Worm (Caenorhabditis elegans): ENCODE data around the gene ets-10.

The ets-10 gene

ce11 chrX:4265283-4265907, 18.6 kb upstream of the ets-10 start, which contains the start of gene coel-1 (continued):
- no peak for TF ChIP-seq dmd-8 (GFP tag; IDR thresholded peaks at IDR 0.05)
- TF ChIP-seq mdl-1 (tag; optimal IDR thresholded peaks at IDR 0.05) = peak; percentile 45 to 65
- TF ChIP-seq pha-4 (GFP tag; IDR thresholded peaks at IDR 0.05) = peak; percentile 32; the same call in 1 of the 2 replicates
- TF ChIP-seq pha-4 (tag; optimal IDR thresholded peaks at IDR 0.05) = no peak
- TF ChIP-seq mxl-3 (GFP tag; optimal IDR thresholded peaks at IDR 0.05) = peak; percentile 73
- no peak for TF ChIP-seq Y105C5A.15 (GFP tag; IDR thresholded peaks at IDR 0.05)

- TF ChIP-seq hlh-11 (tag; optimal IDR thresholded peaks at IDR 0.05) = peak; percentile 46
- TF ChIP-seq set-16 (GFP tag; IDR thresholded peaks at IDR 0.05) = no peak
- peak; percentile 84 for TF ChIP-seq hlh-30 (tag; optimal IDR thresholded peaks at IDR 0.05; ENCODE audit: insufficient read depth)
- TF ChIP-seq daf-12 (tag; optimal IDR thresholded peaks at IDR 0.05) = no peak
- TF ChIP-seq php-3 (GFP tag; IDR thresholded peaks at IDR 0.05) = no peak
- peak in 1 of 2 experiments; percentile 59 for TF ChIP-seq unc-62 (GFP tag; optimal IDR thresholded peaks at IDR 0.05 in 1 of 2)
- no peak for TF ChIP-seq unc-62 (tag; optimal IDR thresholded peaks at IDR 0.05)
- TF ChIP-seq daf-16 (GFP tag; optimal IDR thresholded peaks at IDR 0.05) = peak in 1 of 2 experiments; percentile 71
- TF ChIP-seq daf-16 (tag; optimal IDR thresholded peaks at IDR 0.05) = no peak
- no peak for TF ChIP-seq hif-1 (tag; optimal IDR thresholded peaks at IDR 0.05)
- TF ChIP-seq nhr-28 (tag; optimal IDR thresholded peaks at IDR 0.05) = peak; percentile 26
These were observed 17.6 kb upstream of the ets-10 start for ce11 chrX:4266178-4266931.

- TF ChIP-seq hlh-30 (tag; optimal IDR thresholded peaks at IDR 0.05; ENCODE audit: insufficient read depth) (peak; percentile 32), ama-1 (optimal IDR thresholded peaks at IDR 0.05) (no peak), nhr-10 (tag; optimal IDR thresholded peaks at IDR 0.05) (no peak), Y105C5A.15 (GFP tag; IDR thresholded peaks at IDR 0.05) (no peak), arid-1 (GFP tag; conservative IDR thresholded peaks at IDR 0.05) (no peak), nhr-28 (tag; optimal IDR thresholded peaks at IDR 0.05) (peak; percentile 28), ztf-7 (tag; optimal IDR thresholded peaks at IDR 0.05) (no peak), jun-1 (tag; optimal IDR thresholded peaks at IDR 0.05) (no peak), unc-62 (GFP tag; optimal IDR thresholded peaks at IDR 0.05 in 1 of 2) (peak in 1 of 2 experiments; percentile 82), unc-62 (tag; optimal IDR thresholded peaks at IDR 0.05) (no peak), nhr-237 (tag; optimal IDR thresholded peaks at IDR 0.05) (no peak), lin-1 (GFP tag; IDR thresholded peaks at IDR 0.05) (no peak), pqm-1 (tag; optimal IDR thresholded peaks at IDR 0.05) (peak; percentile 17)
These were observed 15.6 kb upstream of the ets-10 start for ce11 chrX:4268396-4268795.

- no peak for TF ChIP-seq ctbp-1 (GFP tag; IDR thresholded peaks at IDR 0.05)
- TF ChIP-seq vab-7 (GFP tag; IDR thresholded peaks at IDR 0.05) = no peak
- TF ChIP-seq hif-1 (tag; optimal IDR thresholded peaks at IDR 0.05) = no peak
- no peak for TF ChIP-seq lin-29 (GFP tag; IDR thresholded peaks at IDR 0.05)
- TF ChIP-seq mdl-1 (tag; optimal IDR thresholded peaks at IDR 0.05) = no peak
- TF ChIP-seq saeg-2 (GFP tag; IDR thresholded peaks at IDR 0.05) = no peak
- no peak for TF ChIP-seq fos-1 (tag; optimal IDR thresholded peaks at IDR 0.05)
- TF ChIP-seq unc-62 (GFP tag; optimal IDR thresholded peaks at IDR 0.05 in 1 of 2) = no peak
- no peak for TF ChIP-seq unc-62 (tag; optimal IDR thresholded peaks at IDR 0.05)
- TF ChIP-seq zfp-3 (GFP tag; conservative IDR thresholded peaks at IDR 0.05) = no peak
- no peak for TF ChIP-seq spr-3 (GFP tag; optimal IDR thresholded peaks at IDR 0.05)
- TF ChIP-seq nhr-10 (tag; optimal IDR thresholded peaks at IDR 0.05) = no peak
- TF ChIP-seq aha-1 (tag) = no peak
- TF ChIP-seq gei-8 (GFP tag; optimal IDR thresholded peaks at IDR 0.05) = no peak
- TF ChIP-seq ZK337.2 (GFP tag; IDR thresholded peaks at IDR 0.05) = no peak
- TF ChIP-seq nhr-11 (tag; optimal IDR thresholded peaks at IDR 0.05) = no peak
- no peak for TF ChIP-seq lim-7 (GFP tag; IDR thresholded peaks at IDR 0.05)
- no peak for TF ChIP-seq madf-5 (GFP tag; IDR thresholded peaks at IDR 0.05)
- TF ChIP-seq egl-43 (GFP tag; IDR thresholded peaks at IDR 0.05) = no peak
These were observed 10.4 kb upstream of the ets-10 start, which contains the start of gene C52B9.10 for ce11 chrX:4273614-4274013. Gene C52B9.10, plus strand, starts transcription at chrX:4273914.
